Fruit fly (Drosophila melanogaster): ENCODE data around the gene Atg8a.
A peak's percentile ranks its signal among the peaks of the same experiment; 100 is the strongest.

Atg8a gene

DNA sequence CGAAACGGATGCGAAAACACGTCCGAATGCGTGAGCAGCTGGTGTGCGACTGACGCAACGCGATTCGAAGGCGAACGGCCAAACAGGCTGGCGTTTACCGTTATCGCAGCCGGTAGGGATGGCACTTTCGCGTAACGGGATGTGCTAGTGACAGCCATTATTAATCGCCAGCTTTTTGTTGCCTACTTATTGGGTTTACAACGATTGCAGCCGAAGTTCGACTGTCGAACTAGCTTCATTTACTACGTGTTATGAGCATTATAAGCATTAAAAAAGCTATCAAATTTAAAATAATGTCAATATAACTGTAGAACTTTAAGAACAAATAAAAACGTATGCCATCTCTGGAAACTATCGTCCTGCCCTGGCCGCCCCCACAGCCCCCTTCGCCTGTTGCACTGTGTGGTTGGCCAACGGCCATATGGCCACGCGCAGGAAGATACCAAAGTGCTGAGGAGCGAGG, 10.5 kb downstream of the Atg8a start, which contains the start of gene Rph:
Rph (minus strand) TSS at position 51 of the 463 bp plus-strand sequence.
- no peak for TF ChIP-seq Xbp1 (GFP tag; optimal IDR thresholded peaks at IDR 0.05)
- no peak for TF ChIP-seq CG3995 (GFP tag; optimal IDR thresholded peaks at IDR 0.05)
- TF ChIP-seq sug (tag; optimal IDR thresholded peaks at IDR 0.05), result peak; percentile 23
- TF ChIP-seq ssp (GFP tag; IDR thresholded peaks at IDR 0.05), result peak; percentile 11; the same call in 1 of the 2 replicates
- no peak for TF ChIP-seq CG2116 (GFP tag; optimal IDR thresholded peaks at IDR 0.05)
- TF ChIP-seq sob (GFP tag; IDR thresholded peaks at IDR 0.05), result 0 out of 2 replicates have a peak, but pooled peaks have one; percentile 26
- no peak for TF ChIP-seq usp (GFP tag; optimal IDR thresholded peaks at IDR 0.05)
- no peak for TF ChIP-seq NK7.1 (GFP tag; optimal IDR thresholded peaks at IDR 0.05)
- no peak for TF ChIP-seq HmgZ (tag; optimal IDR thresholded peaks at IDR 0.05)
- no peak for TF ChIP-seq CG10267 (tag; optimal IDR thresholded peaks at IDR 0.05)
- no peak for TF ChIP-seq Taf1 (GFP tag; IDR thresholded peaks at IDR 0.05)
- TF ChIP-seq cas (GFP tag; IDR thresholded peaks at IDR 0.05), result no peak
- TF ChIP-seq twi (tag; optimal IDR thresholded peaks at IDR 0.05), result no peak
- TF ChIP-seq CG8290 (GFP tag; optimal IDR thresholded peaks at IDR 0.05), result no peak
- no peak for TF ChIP-seq CG8290 (tag; optimal IDR thresholded peaks at IDR 0.05)
- TF ChIP-seq CG12769 (tag; optimal IDR thresholded peaks at IDR 0.05), result peak; percentile 23
- no peak for TF ChIP-seq vnd (GFP tag; IDR thresholded peaks at IDR 0.05; ENCODE audit: partially characterized antibody)
- no peak for TF ChIP-seq chn (GFP tag; optimal IDR thresholded peaks at IDR 0.05)
- TF ChIP-seq CG12104 (GFP tag; optimal IDR thresholded peaks at IDR 0.05), result no peak
- TF ChIP-seq CG10366 (GFP tag; IDR thresholded peaks at IDR 0.05), result no peak
- TF ChIP-seq amos (GFP tag; IDR thresholded peaks at IDR 0.05; ENCODE audit: partially characterized antibody), result peak; percentile 36; the same call in 1 of the 2 replicates
- TF ChIP-seq abd-A (tag; optimal IDR thresholded peaks at IDR 0.05), result peak; percentile 32
- TF ChIP-seq CG13624 (GFP tag; optimal IDR thresholded peaks at IDR 0.05), result peak; percentile 9
- no peak for TF ChIP-seq vvl (GFP tag; IDR thresholded peaks at IDR 0.05)
- TF ChIP-seq Fer2 (tag; optimal IDR thresholded peaks at IDR 0.05), result no peak
- TF ChIP-seq z (GFP tag; IDR thresholded peaks at IDR 0.05), result no peak
- TF ChIP-seq CG10209 (GFP tag; optimal IDR thresholded peaks at IDR 0.05), result peak; percentile 13
- TF ChIP-seq CG9437 (GFP tag; optimal IDR thresholded peaks at IDR 0.05), result no peak
- TF ChIP-seq hkb (optimal IDR thresholded peaks at IDR 0.05), result no peak
- TF ChIP-seq hkb (GFP tag; IDR thresholded peaks at IDR 0.05), result no peak
- no peak for TF ChIP-seq chif (GFP tag; optimal IDR thresholded peaks at IDR 0.05)
- TF ChIP-seq gem (tag; optimal IDR thresholded peaks at IDR 0.05), result no peak
- no peak for TF ChIP-seq CG7372 (GFP tag; IDR thresholded peaks at IDR 0.05)
- TF ChIP-seq chinmo (GFP tag; IDR thresholded peaks at IDR 0.05; ENCODE audit: partially characterized antibody), result 0 out of 4 replicates have a peak, but pooled peaks have one; percentile 21
- TF ChIP-seq CG7839 (tag; optimal IDR thresholded peaks at IDR 0.05), result peak; percentile 11
- TF ChIP-seq gcm (GFP tag; optimal IDR thresholded peaks at IDR 0.05), result no peak
- TF ChIP-seq dm (GFP tag; optimal IDR thresholded peaks at IDR 0.05), result no peak
- peak; percentile 20 for TF ChIP-seq phol (tag; optimal IDR thresholded peaks at IDR 0.05)
- no peak for TF ChIP-seq CG4282 (GFP tag; optimal IDR thresholded peaks at IDR 0.05)
- no peak for TF ChIP-seq Hey (tag; optimal IDR thresholded peaks at IDR 0.05)
- no peak for TF ChIP-seq lbe (GFP tag; optimal IDR thresholded peaks at IDR 0.05)
- TF ChIP-seq CG15601 (tag; optimal IDR thresholded peaks at IDR 0.05), result no peak
- TF ChIP-seq Camta (GFP tag; optimal IDR thresholded peaks at IDR 0.05), result no peak
- TF ChIP-seq CG7963 (GFP tag; IDR thresholded peaks at IDR 0.05; ENCODE audit: partially characterized antibody), result no peak
- no peak for TF ChIP-seq CG15011 (GFP tag; optimal IDR thresholded peaks at IDR 0.05)
- no peak for TF ChIP-seq crp (GFP tag; optimal IDR thresholded peaks at IDR 0.05)
- no peak for TF ChIP-seq nmo (GFP tag; optimal IDR thresholded peaks at IDR 0.05)
- no peak for TF ChIP-seq CG14667 (GFP tag; IDR thresholded peaks at IDR 0.05)
- TF ChIP-seq trem (tag; optimal IDR thresholded peaks at IDR 0.05), result no peak
- no peak for TF ChIP-seq CG18619 (GFP tag; optimal IDR thresholded peaks at IDR 0.05)
- no peak for TF ChIP-seq tap (tag; optimal IDR thresholded peaks at IDR 0.05)
- peak; percentile 64 for TF ChIP-seq row (GFP tag; IDR thresholded peaks at IDR 0.05)
